Worm (Caenorhabditis elegans) whole organism, L3 larva: ENCODE measurements around the gene nhr-100.

Source experiments
- R02D3.7 ChIP-seq: fragments of 150-350 bp; optimal IDR thresholded peaks from 2 replicates; lab custom pipeline; 2014; ENCODE audit warnings: missing biosample characterization, missing genetic modification characterization
- ZK546.5 ChIP-seq: sonication (generic microtip); optimal IDR thresholded peaks from 2 replicates; lab custom pipeline; 2017; ENCODE audit warnings: missing biosample characterization, missing genetic modification characterization
- aly-2 ChIP-seq: fragments of 150-350 bp; optimal IDR thresholded peaks from 2 replicates; lab custom pipeline; 2014; ENCODE audit warnings: missing biosample characterization, missing genetic modification characterization
- ama-1 ChIP-seq: fragments of 150-350 bp; optimal IDR thresholded peaks from 2 replicates; lab custom pipeline; 2018
- ceh-16 ChIP-seq: sonication (generic microtip); optimal IDR thresholded peaks from 2 replicates; lab custom pipeline; 2017; ENCODE audit warnings: missing biosample characterization, missing genetic modification characterization
- ceh-28 ChIP-seq: fragments of 150-350 bp; optimal IDR thresholded peaks from 2 replicates; lab custom pipeline; 2014; ENCODE audit warnings: missing biosample characterization, missing genetic modification reagents, missing genetic modification characterization
- ceh-82 ChIP-seq: fragments of 150-350 bp; optimal IDR thresholded peaks from 2 replicates; lab custom pipeline; 2014; ENCODE audit warnings: missing biosample characterization, missing genetic modification characterization
- ceh-9 ChIP-seq: sonication (generic microtip); optimal IDR thresholded peaks from 2 replicates; lab custom pipeline; 2018; ENCODE audit warnings: missing biosample characterization, missing genetic modification characterization
- daf-12 ChIP-seq: fragments of 150-350 bp; optimal IDR thresholded peaks from 2 replicates; lab custom pipeline; 2014; ENCODE audit warnings: missing biosample characterization, missing genetic modification reagents, missing genetic modification characterization
- egl-27 ChIP-seq: sonication (generic microtip); optimal IDR thresholded peaks from 4 replicates; lab custom pipeline; 2017; ENCODE audit warnings: missing biosample characterization, missing genetic modification reagents, missing genetic modification characterization
- egl-5 ChIP-seq: fragments of 150-350 bp; optimal IDR thresholded peaks from 2 replicates; lab custom pipeline; 2017; ENCODE audit warnings: missing biosample characterization, missing genetic modification reagents, missing genetic modification characterization, inconsistent platforms
- elt-1 ChIP-seq: fragments of 150-350 bp; optimal IDR thresholded peaks from 2 replicates; lab custom pipeline; 2014; ENCODE audit warnings: missing biosample characterization, missing genetic modification characterization
- elt-2 ChIP-seq: sonication (generic microtip); optimal IDR thresholded peaks from 2 replicates; lab custom pipeline; 2016; ENCODE audit warnings: missing genetic modification reagents, mild to moderate bottlenecking, missing genetic modification characterization, missing compliant biosample characterization
- elt-3 ChIP-seq, 3 experiments: fragments of 150-350 bp in 1 of 3; sonication (generic microtip) in 2 of 3; optimal IDR thresholded peaks; 2 replicates in 2 of 3; 4 replicates in 1 of 3; lab custom pipeline; 2014 to 2017; ENCODE audit warnings: missing biosample characterization in 3 of 3, missing genetic modification characterization in 3 of 3
- fkh-10 ChIP-seq: sonication (generic microtip); optimal IDR thresholded peaks from 2 replicates; lab custom pipeline; 2017; ENCODE audit warnings: missing biosample characterization, missing genetic modification reagents, missing genetic modification characterization
- fkh-2 ChIP-seq: fragments of 150-350 bp; optimal IDR thresholded peaks from 2 replicates; lab custom pipeline; 2014; ENCODE audit warnings: missing biosample characterization, missing genetic modification reagents, missing genetic modification characterization
- fos-1 ChIP-seq: fragments of 150-350 bp; optimal IDR thresholded peaks from 2 replicates; lab custom pipeline; 2014; ENCODE audit warnings: missing biosample characterization, missing genetic modification characterization
- hmg-11 ChIP-seq: sonication (generic microtip); optimal IDR thresholded peaks from 2 replicates; lab custom pipeline; 2016; ENCODE audit warnings: missing genetic modification characterization, missing compliant biosample characterization
- jun-1 ChIP-seq: fragments of 150-350 bp; optimal IDR thresholded peaks from 2 replicates; lab custom pipeline; 2014; ENCODE audit warnings: missing biosample characterization, missing genetic modification reagents, missing genetic modification characterization
- lin-15B ChIP-seq: fragments of 150-350 bp; optimal IDR thresholded peaks from 2 replicates; lab custom pipeline; 2014; ENCODE audit warnings: missing biosample characterization, missing genetic modification characterization
- lin-39 ChIP-seq: fragments of 150-350 bp; optimal IDR thresholded peaks from 2 replicates; lab custom pipeline; 2018; ENCODE audit warnings: missing biosample characterization, missing genetic modification reagents, missing genetic modification characterization
- lsy-12 ChIP-seq: sonication (generic microtip); optimal IDR thresholded peaks from 2 replicates; lab custom pipeline; 2016; ENCODE audit warnings: mild to moderate bottlenecking, missing genetic modification characterization, missing compliant biosample characterization
- mdl-1 ChIP-seq: fragments of 150-350 bp; optimal IDR thresholded peaks from 2 replicates; lab custom pipeline; 2014; ENCODE audit warnings: missing biosample characterization, missing genetic modification characterization
- mml-1 ChIP-seq: fragments of 150-350 bp; sonication (generic microtip); optimal IDR thresholded peaks from 3 replicates; lab custom pipeline; 2014; ENCODE audit warnings: missing biosample characterization, missing genetic modification characterization
- nfya-1 ChIP-seq: sonication (generic microtip); optimal IDR thresholded peaks from 2 replicates; lab custom pipeline; 2017; ENCODE audit warnings: missing genetic modification characterization, mild to moderate bottlenecking, missing compliant biosample characterization, antibody characterized with exemption, moderate library complexity; ENCODE audit not compliant: insufficient read depth
- nhr-11 ChIP-seq: fragments of 150-350 bp; optimal IDR thresholded peaks from 2 replicates; lab custom pipeline; 2014; ENCODE audit warnings: missing biosample characterization, missing genetic modification characterization
- nhr-12 ChIP-seq: fragments of 150-350 bp; optimal IDR thresholded peaks from 2 replicates; lab custom pipeline; 2014; ENCODE audit warnings: missing biosample characterization, missing genetic modification characterization
- nhr-237 ChIP-seq: fragments of 150-350 bp; optimal IDR thresholded peaks from 2 replicates; lab custom pipeline; 2014; ENCODE audit warnings: missing biosample characterization, missing genetic modification characterization
- nhr-25 ChIP-seq: sonication (generic microtip); optimal IDR thresholded peaks from 2 replicates; lab custom pipeline; 2017; ENCODE audit warnings: missing biosample characterization, missing genetic modification characterization
- nhr-28 ChIP-seq: fragments of 150-350 bp; optimal IDR thresholded peaks from 2 replicates; lab custom pipeline; 2014; ENCODE audit warnings: missing biosample characterization, missing genetic modification characterization
- nhr-43 ChIP-seq: sonication (generic microtip); optimal IDR thresholded peaks from 2 replicates; lab custom pipeline; 2016; ENCODE audit warnings: mild to moderate bottlenecking, missing genetic modification characterization, missing compliant biosample characterization; ENCODE audit not compliant: poor library complexity, severe bottlenecking
- nhr-67 ChIP-seq: fragments of 150-350 bp; optimal IDR thresholded peaks from 2 replicates; lab custom pipeline; 2014; ENCODE audit warnings: missing biosample characterization, missing genetic modification characterization
- nhr-76 ChIP-seq: fragments of 150-350 bp; sonication (generic microtip); optimal IDR thresholded peaks from 5 replicates; lab custom pipeline; 2014; ENCODE audit warnings: missing biosample characterization, missing genetic modification characterization
- nhr-77 ChIP-seq: fragments of 150-350 bp; optimal IDR thresholded peaks from 2 replicates; lab custom pipeline; 2014; ENCODE audit warnings: missing biosample characterization, missing genetic modification characterization
- pha-4 ChIP-seq: fragments of 150-350 bp; optimal IDR thresholded peaks from 2 replicates; lab custom pipeline; 2014; ENCODE audit warnings: missing biosample characterization, missing genetic modification reagents, missing genetic modification characterization
- pqm-1 ChIP-seq: fragments of 150-350 bp; optimal IDR thresholded peaks from 2 replicates; lab custom pipeline; 2017; ENCODE audit warnings: missing biosample characterization, missing genetic modification characterization, inconsistent platforms
- sea-2 ChIP-seq: fragments of 150-350 bp; sonication (generic microtip); optimal IDR thresholded peaks from 4 replicates; lab custom pipeline; 2014; ENCODE audit warnings: missing biosample characterization, missing genetic modification reagents, missing genetic modification characterization
- skn-1 ChIP-seq: fragments of 150-350 bp; optimal IDR thresholded peaks from 2 replicates; lab custom pipeline; 2014; ENCODE audit warnings: missing biosample characterization, missing genetic modification characterization
- snpc-4 ChIP-seq: fragments of 150-350 bp; optimal IDR thresholded peaks from 2 replicates; lab custom pipeline; 2014; ENCODE audit warnings: missing biosample characterization, missing genetic modification characterization
- tbx-2 ChIP-seq: sonication (generic microtip); optimal IDR thresholded peaks from 2 replicates; lab custom pipeline; 2016; ENCODE audit warnings: mild to moderate bottlenecking, missing genetic modification characterization, missing compliant biosample characterization
- unc-39 ChIP-seq: sonication (generic microtip); optimal IDR thresholded peaks from 4 replicates; lab custom pipeline; 2017; ENCODE audit warnings: missing biosample characterization, missing genetic modification characterization
- unc-62 ChIP-seq: fragments of 150-350 bp; sonication (generic microtip); optimal IDR thresholded peaks from 4 replicates; lab custom pipeline; 2014; ENCODE audit warnings: missing biosample characterization, missing genetic modification reagents, missing genetic modification characterization
- zag-1 ChIP-seq: fragments of 150-350 bp; optimal IDR thresholded peaks from 2 replicates; lab custom pipeline; 2014; ENCODE audit warnings: missing biosample characterization, missing genetic modification characterization
- ztf-11 ChIP-seq: fragments of 150-350 bp; optimal IDR thresholded peaks from 2 replicates; lab custom pipeline; 2014; ENCODE audit warnings: missing biosample characterization, missing genetic modification characterization
- ztf-4 ChIP-seq: fragments of 150-350 bp; optimal IDR thresholded peaks from 2 replicates; lab custom pipeline; 2014; ENCODE audit warnings: missing biosample characterization, missing genetic modification characterization

Gene nhr-100

ce11 chrIV:9746762-9747161 is 18.3 kb downstream of the nhr-100 start, which contains the start of gene C28D4.5:
Gene C28D4.5 (minus strand): TSS chrIV:9746862.
- no peak for TF ChIP-seq unc-62
- no peak for TF ChIP-seq zag-1 (tag; lab: Kevin White, UChicago)
- no peak for TF ChIP-seq pha-4 (tag; lab: Kevin White, UChicago)
- TF ChIP-seq ceh-82, result no peak

ce11 chrIV:9748342-9748741 is 19.9 kb downstream of the nhr-100 start, which contains the start of gene C28D4.8:
Gene C28D4.8 (minus strand): TSS chrIV:9748442.
- no peak for TF ChIP-seq ceh-28 (tag; lab: Kevin White, UChicago)
- TF ChIP-seq mml-1 (tag; lab: Kevin White, UChicago), result no peak
- no peak for TF ChIP-seq fos-1 (tag; lab: Kevin White, UChicago)
- TF ChIP-seq pha-4 (tag; lab: Kevin White, UChicago), result no peak
- no peak for TF ChIP-seq aly-2 (tag; lab: Kevin White, UChicago)
- TF ChIP-seq lin-39 (tag; lab: Kevin White, UChicago), result no peak
- no peak for TF ChIP-seq fkh-2 (tag; lab: Kevin White, UChicago)
- TF ChIP-seq nhr-67, result no peak
- no peak for TF ChIP-seq sea-2 (GFP tag; lab: Kevin White, UChicago)

ce11 chrIV:9755713-9756112 is 27.2 kb downstream of the nhr-100 start:
- TF ChIP-seq elt-3 (tag; optimal IDR thresholded peaks at IDR 0.05; lab: Kevin White, UChicago) (peak in 1 of 3 experiments; percentile 84), nhr-28 (no peak)

ce11 chrIV:9756647-9757424 is 28.4 kb downstream of the nhr-100 start:
- TF ChIP-seq ceh-28 (tag; lab: Kevin White, UChicago) (peak; percentile 31), elt-3 (tag; optimal IDR thresholded peaks at IDR 0.05; lab: Kevin White, UChicago) (no peak), mdl-1 (tag; lab: Kevin White, UChicago) (no peak), jun-1 (tag; lab: Kevin White, UChicago) (peak; percentile 44), ztf-11 (tag; lab: Kevin White, UChicago) (no peak), aly-2 (tag; lab: Kevin White, UChicago) (no peak), fos-1 (tag; lab: Kevin White, UChicago) (no peak), snpc-4 (no peak), lsy-12 (tag; lab: Kevin White, UChicago) (no peak), nfya-1 (peak; percentile 2), skn-1 (tag; lab: Kevin White, UChicago) (no peak), unc-62 (no peak), nhr-12 (tag; lab: Kevin White, UChicago) (no peak), lin-39 (tag; lab: Kevin White, UChicago) (no peak), ceh-82 (no peak), tbx-2 (tag; lab: Kevin White, UChicago) (no peak), R02D3.7 (tag; lab: Kevin White, UChicago) (no peak), ceh-9 (tag; lab: Kevin White, UChicago) (no peak), elt-1 (tag; lab: Kevin White, UChicago) (no peak), pha-4 (tag; lab: Kevin White, UChicago) (peak; percentile 71), elt-2 (tag; lab: Kevin White, UChicago) (peak; percentile 65), zag-1 (tag; lab: Kevin White, UChicago) (no peak), ceh-16 (no peak), nhr-237 (tag; lab: Kevin White, UChicago) (no peak), egl-27 (tag; lab: Kevin White, UChicago) (no peak), sea-2 (GFP tag; lab: Kevin White, UChicago) (no peak), nhr-25 (tag; lab: Kevin White, UChicago) (peak; percentile 49), mml-1 (tag; lab: Kevin White, UChicago) (no peak), fkh-10 (GFP tag; lab: Kevin White, UChicago) (no peak), ztf-4 (tag; lab: Kevin White, UChicago) (no peak), hmg-11 (no peak), pqm-1 (tag; lab: Kevin White, UChicago) (peak; percentile 25), ZK546.5 (tag; lab: Kevin White, UChicago) (no peak), nhr-67 (no peak), nhr-76 (tag; lab: Kevin White, UChicago) (no peak), lin-15B (tag; lab: Kevin White, UChicago) (peak; percentile 0), unc-39 (tag; lab: Kevin White, UChicago) (no peak), daf-12 (tag; lab: Kevin White, UChicago) (no peak), fkh-2 (tag; lab: Kevin White, UChicago) (no peak), nhr-43 (tag; lab: Kevin White, UChicago) (peak; percentile 43), nhr-11 (tag; lab: Kevin White, UChicago) (no peak), ama-1 (lab: Kevin White, UChicago) (no peak), egl-5 (no peak), nhr-28 (no peak), nhr-77 (tag; lab: Kevin White, UChicago) (no peak)
